Worm (Caenorhabditis elegans) whole organism, L4 larva: ENCODE measurements around the gene wrt-6.
A peak's percentile ranks its signal among the peaks of the same experiment; 100 is the strongest.

Experiments used
- ZK546.5 ChIP-seq, 2 experiments: sonication (generic microtip); optimal IDR thresholded peaks; 2 replicates each; lab custom pipeline; 2017; ENCODE audit warnings: missing biosample characterization in 2 of 2, missing genetic modification characterization in 2 of 2
- ama-1 ChIP-seq: fragments of 150-350 bp; optimal IDR thresholded peaks from 2 replicates; lab custom pipeline; 2014; ENCODE audit warnings: inconsistent platforms, mixed read lengths
- ceh-20 ChIP-seq: fragments of 200-800 bp; sonication (Bioruptor generic); IDR thresholded peaks from 2 replicates; pipeline ENCODE4 v1.3.6; 2022; ENCODE audit warnings: missing genetic modification reagents, missing genetic modification characterization, missing compliant biosample characterization
- mdl-1 ChIP-seq, 2 experiments: fragments of 150-350 bp in 1 of 2; sonication (generic microtip) in 1 of 2; optimal IDR thresholded peaks; 2 replicates each; lab custom pipeline; 2014 to 2017; ENCODE audit warnings: missing biosample characterization in 2 of 2, missing genetic modification characterization in 2 of 2
- nhr-11 ChIP-seq: fragments of 150-350 bp; optimal IDR thresholded peaks from 2 replicates; lab custom pipeline; 2014; ENCODE audit warnings: missing biosample characterization, missing genetic modification characterization
- nhr-28 ChIP-seq: fragments of 150-350 bp; optimal IDR thresholded peaks from 2 replicates; lab custom pipeline; 2014; ENCODE audit warnings: missing biosample characterization, missing genetic modification characterization
- tra-1 ChIP-seq: fragments of 200-800 bp; sonication (Bioruptor generic); IDR thresholded peaks from 2 replicates; pipeline ENCODE4 v1.3.6; 2022; ENCODE audit warnings: missing genetic modification reagents, missing genetic modification characterization, missing compliant biosample characterization
- unc-39 ChIP-seq: sonication (generic microtip); optimal IDR thresholded peaks from 2 replicates; lab custom pipeline; 2017; ENCODE audit warnings: missing biosample characterization, missing genetic modification characterization
- ztf-11 ChIP-seq: fragments of 150-350 bp; optimal IDR thresholded peaks from 2 replicates; lab custom pipeline; 2014; ENCODE audit warnings: missing biosample characterization, missing genetic modification characterization

DNA sequence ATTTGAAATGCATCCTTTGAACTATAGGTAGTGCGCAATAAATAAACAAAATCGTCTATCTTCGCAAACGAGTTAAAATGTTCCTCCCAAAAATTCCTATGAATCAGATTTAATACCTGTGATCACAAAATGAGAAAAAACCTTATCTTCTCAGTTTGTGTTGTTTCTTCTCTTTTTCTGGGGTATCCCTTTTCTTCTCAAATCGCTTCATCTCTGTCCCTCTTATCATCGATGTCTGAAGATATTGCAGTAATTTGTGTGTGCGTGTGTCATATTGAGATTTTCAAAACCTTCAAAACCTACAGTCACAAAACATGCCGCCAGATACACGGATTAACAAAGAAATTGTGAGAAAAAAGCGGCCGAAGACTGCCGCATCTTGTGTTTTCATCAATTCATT, 15.7 kb downstream of the wrt-6 start, which contains the start of gene glt-1:
- TF ChIP-seq mdl-1 (tag; optimal IDR thresholded peaks at IDR 0.05; lab: Kevin White, UChicago) (no peak), unc-39 (tag; lab: Kevin White, UChicago) (no peak), nhr-11 (tag; lab: Kevin White, UChicago) (no peak), ceh-20 (GFP tag; lab: Robert Waterston, UW) (no peak), nhr-28 (tag; lab: Kevin White, UChicago) (peak; percentile 41), ZK546.5 (tag; optimal IDR thresholded peaks at IDR 0.05; lab: Kevin White, UChicago) (no peak), tra-1 (GFP tag; lab: Robert Waterston, UW) (no peak), ama-1 (no peak), ztf-11 (tag; lab: Kevin White, UChicago) (no peak)
